Fruit fly (Drosophila melanogaster): ENCODE data around the gene eRF3.
A peak's percentile ranks its signal among the peaks of the same experiment; 100 is the strongest.

The eRF3 gene

dm6 chr2L:12435976-12436771 lies 1.9 kb downstream of the eRF3 start (continued):
- no peak for TF ChIP-seq CG30020 (tag; optimal IDR thresholded peaks at IDR 0.05)
- peak; percentile 0 for TF ChIP-seq CG2712 (tag; optimal IDR thresholded peaks at IDR 0.05)
- TF ChIP-seq CG12659 (GFP tag; optimal IDR thresholded peaks at IDR 0.05): peak; percentile 19
- no peak for TF ChIP-seq HLH54F (GFP tag; optimal IDR thresholded peaks at IDR 0.05)
- peak; percentile 58 for TF ChIP-seq cg (GFP tag; optimal IDR thresholded peaks at IDR 0.05)
- TF ChIP-seq hth (optimal IDR thresholded peaks at IDR 0.05): no peak
- TF ChIP-seq CG14860 (GFP tag; IDR thresholded peaks at IDR 0.05; ENCODE audit: partially characterized antibody): no peak
- no peak for TF ChIP-seq CG17802 (tag; optimal IDR thresholded peaks at IDR 0.05)
- TF ChIP-seq phol (tag; optimal IDR thresholded peaks at IDR 0.05): peak; percentile 88
- peak; percentile 12; the same call in 1 of the 3 replicates for TF ChIP-seq ci (GFP tag; IDR thresholded peaks at IDR 0.05)
- TF ChIP-seq lbe (GFP tag; optimal IDR thresholded peaks at IDR 0.05): no peak

dm6 chr2L:12445743-12446142 lies 11.5 kb downstream of the eRF3 start, which contains the start of gene Oatp33Ea:
Gene Oatp33Ea, minus strand, starts transcription at chr2L:12445924.
- TF ChIP-seq CG4424 (GFP tag; optimal IDR thresholded peaks at IDR 0.05) (no peak), eyg (GFP tag; optimal IDR thresholded peaks at IDR 0.05) (no peak), CG5245 (GFP tag; optimal IDR thresholded peaks at IDR 0.05) (no peak), mam (GFP tag; optimal IDR thresholded peaks at IDR 0.05) (no peak), CG5180 (GFP tag; optimal IDR thresholded peaks at IDR 0.05) (no peak), amos (GFP tag; IDR thresholded peaks at IDR 0.05; ENCODE audit: partially characterized antibody) (no peak), CG34376 (GFP tag; optimal IDR thresholded peaks at IDR 0.05) (peak; percentile 96), CG3281 (GFP tag; optimal IDR thresholded peaks at IDR 0.05) (no peak), abd-A (tag; optimal IDR thresholded peaks at IDR 0.05) (no peak), z (GFP tag; IDR thresholded peaks at IDR 0.05) (peak; percentile 61; the same call in 2 of the 3 replicates), CG32767 (GFP tag; IDR thresholded peaks at IDR 0.05) (no peak), CG10462 (GFP tag; optimal IDR thresholded peaks at IDR 0.05) (no peak), aop (GFP tag; IDR thresholded peaks at IDR 0.05) (no peak), GATAe (GFP tag; conservative IDR thresholded peaks at IDR 0.05) (peak; percentile 81), ranshi (GFP tag; IDR thresholded peaks at IDR 0.05) (no peak), grn (GFP tag; optimal IDR thresholded peaks at IDR 0.05) (peak; percentile 95), insv (GFP tag; optimal IDR thresholded peaks at IDR 0.05) (no peak), unc-4 (GFP tag; IDR thresholded peaks at IDR 0.05; ENCODE audit: partially characterized antibody) (no peak), PHDP (tag; optimal IDR thresholded peaks at IDR 0.05) (no peak), sens-2 (GFP tag; IDR thresholded peaks at IDR 0.05) (no peak), CG2678 (tag; optimal IDR thresholded peaks at IDR 0.05) (no peak), sug (tag; optimal IDR thresholded peaks at IDR 0.05) (peak; percentile 73), Nf-YC (tag; optimal IDR thresholded peaks at IDR 0.05) (peak; percentile 9), CG18599 (GFP tag; optimal IDR thresholded peaks at IDR 0.05) (peak; percentile 33), CG7745 (tag; optimal IDR thresholded peaks at IDR 0.05) (no peak), Bgb (GFP tag; IDR thresholded peaks at IDR 0.05; ENCODE audit: partially characterized antibody) (peak; percentile 39; the same call in 1 of the 2 replicates), pho (GFP tag; optimal IDR thresholded peaks at IDR 0.05) (no peak), Jarid2 (GFP tag; optimal IDR thresholded peaks at IDR 0.05) (peak; percentile 12), maf-S (GFP tag; optimal IDR thresholded peaks at IDR 0.05) (no peak), Eip74EF (GFP tag; optimal IDR thresholded peaks at IDR 0.05) (no peak), Drgx (GFP tag; IDR thresholded peaks at IDR 0.05) (no peak), pros (GFP tag; optimal IDR thresholded peaks at IDR 0.05) (no peak), Lim3 (GFP tag; IDR thresholded peaks at IDR 0.05) (no peak), CG10366 (GFP tag; IDR thresholded peaks at IDR 0.05) (no peak), CG14860 (GFP tag; IDR thresholded peaks at IDR 0.05; ENCODE audit: partially characterized antibody) (no peak), D (optimal IDR thresholded peaks at IDR 0.05) (no peak), D (GFP tag; optimal IDR thresholded peaks at IDR 0.05) (no peak), pfk (GFP tag; optimal IDR thresholded peaks at IDR 0.05) (peak; percentile 78)

Measured in whole organism, embryonic.